Fruit fly (Drosophila melanogaster): Measurements from ENCODE around the gene Prosalpha2.
A peak's percentile ranks its signal among the peaks of the same experiment; 100 is the strongest.

Gene Prosalpha2

DNA sequence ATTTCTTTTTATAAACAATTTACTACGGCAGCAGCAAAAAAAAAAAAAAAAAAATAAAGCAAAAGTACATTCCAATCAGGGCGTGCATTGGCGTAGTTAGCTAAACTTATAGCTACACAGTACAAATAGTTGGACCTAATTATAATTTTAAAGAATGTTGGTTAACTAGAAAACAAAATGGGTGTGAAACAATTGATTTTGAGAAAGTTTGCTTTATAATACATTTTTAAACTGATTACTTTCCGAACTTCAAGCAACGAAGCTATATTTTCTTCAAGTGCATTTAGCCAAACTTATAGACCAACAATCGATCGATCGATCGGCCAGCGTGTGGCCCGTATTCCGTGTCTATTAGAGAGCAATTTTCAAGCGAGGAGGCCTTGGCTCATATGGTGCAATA is 20.3 kb downstream of the Prosalpha2 start (continued):
- TF ChIP-seq CG11695 (GFP tag; IDR thresholded peaks at IDR 0.05) (no peak), MBD-R2 (GFP tag; IDR thresholded peaks at IDR 0.05) (no peak), pan (optimal IDR thresholded peaks at IDR 0.05) (no peak), pan (GFP tag; optimal IDR thresholded peaks at IDR 0.05 in 1 of 2, IDR thresholded peaks at IDR 0.05 in 1 of 2) (peak in 1 of 2 experiments; percentile 67), stc (GFP tag; IDR thresholded peaks at IDR 0.05) (peak; percentile 37; the same call in 1 of the 2 replicates), CG12071 (GFP tag; optimal IDR thresholded peaks at IDR 0.05) (peak; percentile 9), HHEX (GFP tag; optimal IDR thresholded peaks at IDR 0.05) (peak; percentile 0), CG7271 (tag; optimal IDR thresholded peaks at IDR 0.05) (no peak), fd96Cb (tag; optimal IDR thresholded peaks at IDR 0.05) (peak; percentile 18), lmd (GFP tag; IDR thresholded peaks at IDR 0.05) (0 out of 2 replicates have a peak, but pooled peaks have one; percentile 16), CG17361 (GFP tag; IDR thresholded peaks at IDR 0.05) (no peak), slp2 (GFP tag; optimal IDR thresholded peaks at IDR 0.05) (peak; percentile 24), scrt (GFP tag; optimal IDR thresholded peaks at IDR 0.05) (no peak), Blimp-1 (GFP tag; optimal IDR thresholded peaks at IDR 0.05) (peak; percentile 38), Trl (optimal IDR thresholded peaks at IDR 0.05) (no peak), Trl (GFP tag; optimal IDR thresholded peaks at IDR 0.05) (peak; percentile 0), Rfx (GFP tag; IDR thresholded peaks at IDR 0.05) (peak; percentile 23; the same call in 1 of the 2 replicates), Fer3 (tag; optimal IDR thresholded peaks at IDR 0.05) (peak; percentile 48), CG6175 (GFP tag; IDR thresholded peaks at IDR 0.05) (no peak), CG11247 (GFP tag; IDR thresholded peaks at IDR 0.05) (no peak), crol (GFP tag; IDR thresholded peaks at IDR 0.05) (no peak), CG1603 (tag; optimal IDR thresholded peaks at IDR 0.05) (peak; percentile 51), Hsf (GFP tag; optimal IDR thresholded peaks at IDR 0.05) (peak; percentile 8), CG12219 (GFP tag; optimal IDR thresholded peaks at IDR 0.05) (peak; percentile 23), dysf (GFP tag; IDR thresholded peaks at IDR 0.05) (peak; percentile 65), CG4424 (GFP tag; optimal IDR thresholded peaks at IDR 0.05) (peak; percentile 41), Xbp1 (GFP tag; optimal IDR thresholded peaks at IDR 0.05) (peak; percentile 7), slou (GFP tag; optimal IDR thresholded peaks at IDR 0.05) (no peak), Atf6 (GFP tag; IDR thresholded peaks at IDR 0.05) (peak; percentile 39; the same call in 1 of the 2 replicates), CG12659 (GFP tag; optimal IDR thresholded peaks at IDR 0.05) (peak; percentile 19), NfI (GFP tag; optimal IDR thresholded peaks at IDR 0.05) (peak; percentile 34), CG32767 (GFP tag; IDR thresholded peaks at IDR 0.05) (no peak), dmrt99B (tag; optimal IDR thresholded peaks at IDR 0.05) (peak; percentile 65), CG5180 (GFP tag; optimal IDR thresholded peaks at IDR 0.05) (no peak), gsb (GFP tag; IDR thresholded peaks at IDR 0.05) (0 out of 2 replicates have a peak, but pooled peaks have one; percentile 6), BtbVII (GFP tag; optimal IDR thresholded peaks at IDR 0.05) (peak; percentile 13), so (GFP tag; IDR thresholded peaks at IDR 0.05) (no peak), E2f2 (GFP tag; IDR thresholded peaks at IDR 0.05) (peak; percentile 13; the same call in 1 of the 2 replicates), Hr3 (GFP tag; optimal IDR thresholded peaks at IDR 0.05) (peak; percentile 18), CG8924 (tag; optimal IDR thresholded peaks at IDR 0.05) (peak; percentile 5), vvl (GFP tag; IDR thresholded peaks at IDR 0.05) (peak; percentile 26; the same call in 1 of the 2 replicates), twi (tag; optimal IDR thresholded peaks at IDR 0.05) (no peak), pum (GFP tag; optimal IDR thresholded peaks at IDR 0.05) (peak; percentile 17), HLH3B (GFP tag; IDR thresholded peaks at IDR 0.05) (peak; percentile 42; the same call in 1 of the 2 replicates), ci (GFP tag; IDR thresholded peaks at IDR 0.05) (peak; percentile 58; the same call in 2 of the 3 replicates), CG12391 (tag; optimal IDR thresholded peaks at IDR 0.05) (peak; percentile 29), chif (GFP tag; optimal IDR thresholded peaks at IDR 0.05) (peak in 1 of 2 experiments; percentile 16), CG7987 (GFP tag; optimal IDR thresholded peaks at IDR 0.05) (no peak), CG14441 (GFP tag; IDR thresholded peaks at IDR 0.05) (peak; percentile 14; the same call in 1 of the 2 replicates), CG5245 (GFP tag; optimal IDR thresholded peaks at IDR 0.05) (peak; percentile 9), CG10209 (GFP tag; optimal IDR thresholded peaks at IDR 0.05) (peak; percentile 46)

Data from whole organism, embryonic.